Worm (Caenorhabditis elegans): ENCODE measurements around the gene AH10.4.

DNA sequence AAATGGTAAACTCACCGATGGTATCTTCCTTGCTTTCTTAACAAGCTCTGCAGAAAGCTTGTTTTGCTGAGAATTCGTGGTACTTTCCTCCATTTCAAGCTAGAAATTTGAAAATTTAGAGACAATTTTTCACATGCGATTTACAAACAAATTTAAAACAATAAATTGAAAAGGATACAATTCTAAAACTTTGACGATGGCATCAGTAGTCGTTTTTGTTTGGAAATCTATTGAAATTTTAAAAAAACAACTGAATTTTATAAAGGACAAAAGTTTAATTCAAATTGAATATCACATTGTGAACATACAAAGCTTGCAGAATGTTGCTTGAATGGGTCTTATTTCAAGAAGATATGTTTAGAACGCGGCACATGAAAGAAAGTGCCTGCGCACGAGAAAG lies 30.0 kb upstream of the AH10.4 start, which contains the start of gene ocam-1:
- no peak for TF ChIP-seq sea-1 (GFP tag; conservative IDR thresholded peaks at IDR 0.05)
- TF ChIP-seq pes-1 (GFP tag; IDR thresholded peaks at IDR 0.05) = no peak
- TF ChIP-seq ama-1 (optimal IDR thresholded peaks at IDR 0.05) = no peak
- TF ChIP-seq tbx-11 (GFP tag; IDR thresholded peaks at IDR 0.05) = no peak
- TF ChIP-seq B0310.2 (tag; optimal IDR thresholded peaks at IDR 0.05) = no peak
- no peak for TF ChIP-seq ets-7 (tag; optimal IDR thresholded peaks at IDR 0.05)
- no peak for TF ChIP-seq hmg-4 (GFP tag; optimal IDR thresholded peaks at IDR 0.05)
- TF ChIP-seq flt-1 (GFP tag; IDR thresholded peaks at IDR 0.05) = no peak
- no peak for TF ChIP-seq aly-1 (tag; optimal IDR thresholded peaks at IDR 0.05)
- no peak for TF ChIP-seq ceh-13 (GFP tag; optimal IDR thresholded peaks at IDR 0.05)
- TF ChIP-seq ceh-36 (tag; optimal IDR thresholded peaks at IDR 0.05) = no peak
- no peak for TF ChIP-seq hnd-1 (tag; optimal IDR thresholded peaks at IDR 0.05)

Data from whole organism, early embryonic.